Fruit fly (Drosophila melanogaster) whole organism, adult: Measurements from ENCODE around the gene Muted.

Experiments
- CG11617 ChIP-seq: fragments of 200-800 bp; sonication (Bioruptor generic); optimal IDR thresholded peaks from 2 replicates; lab custom pipeline; 2017; ENCODE audit warnings: mild to moderate bottlenecking, missing biosample characterization, missing genetic modification reagents, missing genetic modification characterization
- CG12768 ChIP-seq: fragments of 200-800 bp; sonication (Bioruptor generic); optimal IDR thresholded peaks from 2 replicates; lab custom pipeline; 2017; ENCODE audit warnings: missing biosample characterization, missing genetic modification characterization, mild to moderate bottlenecking, moderate library complexity, missing genetic modification reagents
- CG14711 ChIP-seq: fragments of 200-800 bp; sonication (Bioruptor generic); optimal IDR thresholded peaks from 2 replicates; lab custom pipeline; 2018; ENCODE audit warnings: missing biosample characterization, mild to moderate bottlenecking, missing genetic modification characterization, moderate library complexity
- CG1620 ChIP-seq: fragments of 200-800 bp; sonication (Bioruptor generic); optimal IDR thresholded peaks from 2 replicates; lab custom pipeline; 2016; ENCODE audit warnings: missing biosample characterization, missing genetic modification characterization
- CG33017 ChIP-seq: fragments of 200-800 bp; sonication (Bioruptor generic); optimal IDR thresholded peaks from 2 replicates; lab custom pipeline; 2018; ENCODE audit warnings: missing biosample characterization, mild to moderate bottlenecking, missing genetic modification characterization, moderate library complexity
- CG5204 ChIP-seq: fragments of 200-800 bp; sonication (Bioruptor generic); optimal IDR thresholded peaks from 2 replicates; lab custom pipeline; 2016; ENCODE audit warnings: missing biosample characterization, missing genetic modification characterization
- CG7045 ChIP-seq: fragments of 200-800 bp; sonication (Bioruptor generic); optimal IDR thresholded peaks from 2 replicates; lab custom pipeline; 2017; ENCODE audit warnings: missing biosample characterization, mild to moderate bottlenecking, missing genetic modification characterization
- CG7101 ChIP-seq: fragments of 200-800 bp; sonication (Bioruptor generic); optimal IDR thresholded peaks from 2 replicates; lab custom pipeline; 2018; ENCODE audit warnings: missing biosample characterization, mild to moderate bottlenecking, missing genetic modification characterization, moderate library complexity
- Clk ChIP-seq: fragments of 200-800 bp; sonication (Bioruptor generic); optimal IDR thresholded peaks from 2 replicates; lab custom pipeline; 2017; ENCODE audit warnings: missing biosample characterization, missing genetic modification characterization
- Crg-1 ChIP-seq: fragments of 200-800 bp; sonication (Bioruptor generic); optimal IDR thresholded peaks from 2 replicates; lab custom pipeline; 2016; ENCODE audit warnings: missing biosample characterization, missing genetic modification characterization
- Hr96 ChIP-seq: fragments of 200-800 bp; sonication (Bioruptor generic); optimal IDR thresholded peaks from 2 replicates; lab custom pipeline; 2016; ENCODE audit warnings: missing biosample characterization, missing genetic modification characterization
- Mnt ChIP-seq: fragments of 200-800 bp; sonication (Bioruptor generic); optimal IDR thresholded peaks from 2 replicates; lab custom pipeline; 2016; ENCODE audit warnings: missing biosample characterization, mild to moderate bottlenecking, missing genetic modification characterization
- bab1 ChIP-seq: fragments of 200-800 bp; sonication (Bioruptor generic); optimal IDR thresholded peaks from 3 replicates; lab custom pipeline; 2019; ENCODE audit warnings: missing biosample characterization, mild to moderate bottlenecking, missing genetic modification characterization, moderate library complexity
- cic ChIP-seq: fragments of 200-800 bp; sonication (Bioruptor generic); optimal IDR thresholded peaks from 2 replicates; lab custom pipeline; 2017; ENCODE audit warnings: missing biosample characterization, mild to moderate bottlenecking, missing genetic modification characterization, moderate library complexity
- cnc ChIP-seq, 2 experiments: fragments of >200 bp; optimal IDR thresholded peaks; 2 replicates each; lab custom pipeline; 2017
- kay ChIP-seq: fragments of 200-800 bp; sonication (Bioruptor generic); peaks from one replicate; lab custom pipeline; 2016; ENCODE audit warnings: missing biosample characterization, missing genetic modification characterization, borderline replicate concordance
- ovo ChIP-seq: fragments of 200-800 bp; sonication (Bioruptor generic); optimal IDR thresholded peaks from 2 replicates; lab custom pipeline; 2016; ENCODE audit warnings: missing biosample characterization, missing genetic modification characterization
- pad ChIP-seq: fragments of 200-800 bp; sonication (Bioruptor generic); optimal IDR thresholded peaks from 3 replicates; lab custom pipeline; 2017; ENCODE audit warnings: missing biosample characterization, missing genetic modification characterization, mild to moderate bottlenecking, moderate library complexity, missing genetic modification reagents
- tj ChIP-seq: fragments of 200-800 bp; sonication (Bioruptor generic); optimal IDR thresholded peaks from 3 replicates; lab custom pipeline; 2017; ENCODE audit warnings: missing biosample characterization, mild to moderate bottlenecking, missing genetic modification characterization, moderate library complexity
- toe ChIP-seq: fragments of 200-800 bp; sonication (Bioruptor generic); optimal IDR thresholded peaks from 2 replicates; lab custom pipeline; 2016; ENCODE audit warnings: missing biosample characterization, missing genetic modification characterization

Gene Muted

DNA sequence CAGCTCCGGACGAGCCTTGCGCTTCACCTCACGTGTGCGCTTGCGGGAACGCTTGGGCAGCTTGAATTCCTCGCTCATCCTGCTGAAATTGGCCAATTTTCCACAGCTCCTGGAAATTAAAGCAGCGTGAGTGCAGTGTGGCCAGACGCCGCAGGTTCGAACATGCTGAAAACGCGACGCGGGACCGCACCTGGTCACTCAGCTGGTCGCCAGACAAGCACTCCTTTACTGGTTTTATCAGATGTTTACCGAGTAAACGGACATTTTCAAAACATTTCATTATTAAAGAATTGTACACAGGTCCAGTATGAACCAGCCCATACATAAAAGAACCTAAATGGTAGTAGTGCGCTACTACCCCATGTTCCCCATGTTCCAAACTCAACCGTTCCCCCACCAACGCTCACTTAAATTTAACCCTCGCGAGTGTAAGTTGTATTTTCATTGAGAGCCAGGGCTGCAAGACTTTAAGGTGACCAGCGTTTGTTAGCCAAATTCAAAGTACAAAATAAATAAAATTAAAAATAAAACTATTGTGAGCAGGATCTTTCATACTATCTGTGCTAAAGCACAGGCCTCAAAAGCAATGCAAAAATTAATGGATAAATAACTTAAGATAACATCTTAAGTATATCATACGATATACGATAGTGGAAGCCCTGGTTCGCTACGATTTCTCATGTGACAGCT is at the start of gene Muted, which contains the start of the genes JMJD6 and CG7071:
Gene Muted (plus strand): TSS at position 403 of the 690 bp plus-strand sequence.
Gene JMJD6 (minus strand): TSS at position 154 of the 690 bp plus-strand sequence.
Gene CG7071 (plus strand): TSS at position 403 of the 690 bp plus-strand sequence.
- peak; percentile 90 for TF ChIP-seq CG7045
- TF ChIP-seq CG7101 (tag; lab: Kevin White, UChicago): peak; percentile 95
- no peak for TF ChIP-seq cnc (optimal IDR thresholded peaks at IDR 0.05; lab: Kevin White, UChicago)
- TF ChIP-seq CG12768 (GFP tag; lab: Kevin White, UChicago): peak; percentile 92
- TF ChIP-seq cic (GFP tag; lab: Kevin White, UChicago): peak; percentile 80
- TF ChIP-seq CG14711: peak; percentile 88
- TF ChIP-seq CG5204: no peak
- TF ChIP-seq toe (GFP tag; lab: Kevin White, UChicago): peak; percentile 96
- no peak for TF ChIP-seq kay
- TF ChIP-seq ovo (GFP tag; lab: Kevin White, UChicago): peak; percentile 84
- TF ChIP-seq tj (GFP tag; lab: Kevin White, UChicago): peak; percentile 78
- peak; percentile 91 for TF ChIP-seq CG11617 (GFP tag; lab: Kevin White, UChicago)
- TF ChIP-seq CG33017 (tag; lab: Kevin White, UChicago): peak; percentile 90
- peak; percentile 90 for TF ChIP-seq Clk (GFP tag; lab: Kevin White, UChicago)
- TF ChIP-seq Mnt (GFP tag; lab: Kevin White, UChicago): peak; percentile 86
- TF ChIP-seq bab1 (GFP tag; lab: Kevin White, UChicago): peak; percentile 94
- peak; percentile 96 for TF ChIP-seq CG1620 (GFP tag; lab: Kevin White, UChicago)
- peak; percentile 88 for TF ChIP-seq Crg-1 (GFP tag; lab: Kevin White, UChicago)
- peak; percentile 86 for TF ChIP-seq Hr96
- peak; percentile 84 for TF ChIP-seq pad (GFP tag; lab: Kevin White, UChicago)

- TF ChIP-seq cic (GFP tag; lab: Kevin White, UChicago) (no peak), Mnt (GFP tag; lab: Kevin White, UChicago) (no peak), CG14711 (no peak), CG12768 (GFP tag; lab: Kevin White, UChicago) (no peak), CG1620 (GFP tag; lab: Kevin White, UChicago) (no peak), Clk (GFP tag; lab: Kevin White, UChicago) (no peak), CG11617 (GFP tag; lab: Kevin White, UChicago) (no peak), kay (no peak), Crg-1 (GFP tag; lab: Kevin White, UChicago) (no peak)
These were observed 38.4 kb upstream of the Muted start, which contains the start of gene CG34377 for dm6 chr3R:22323994-22324393. Gene CG34377 (minus strand): TSS chr3R:22324094.

- TF ChIP-seq CG33017 (tag; lab: Kevin White, UChicago) (no peak), Mnt (GFP tag; lab: Kevin White, UChicago) (no peak), ovo (GFP tag; lab: Kevin White, UChicago) (no peak), CG11617 (GFP tag; lab: Kevin White, UChicago) (no peak), Clk (GFP tag; lab: Kevin White, UChicago) (no peak), cic (GFP tag; lab: Kevin White, UChicago) (no peak)
These were observed 37.7 kb upstream of the Muted start for dm6 chr3R:22324736-22325135.

DNA sequence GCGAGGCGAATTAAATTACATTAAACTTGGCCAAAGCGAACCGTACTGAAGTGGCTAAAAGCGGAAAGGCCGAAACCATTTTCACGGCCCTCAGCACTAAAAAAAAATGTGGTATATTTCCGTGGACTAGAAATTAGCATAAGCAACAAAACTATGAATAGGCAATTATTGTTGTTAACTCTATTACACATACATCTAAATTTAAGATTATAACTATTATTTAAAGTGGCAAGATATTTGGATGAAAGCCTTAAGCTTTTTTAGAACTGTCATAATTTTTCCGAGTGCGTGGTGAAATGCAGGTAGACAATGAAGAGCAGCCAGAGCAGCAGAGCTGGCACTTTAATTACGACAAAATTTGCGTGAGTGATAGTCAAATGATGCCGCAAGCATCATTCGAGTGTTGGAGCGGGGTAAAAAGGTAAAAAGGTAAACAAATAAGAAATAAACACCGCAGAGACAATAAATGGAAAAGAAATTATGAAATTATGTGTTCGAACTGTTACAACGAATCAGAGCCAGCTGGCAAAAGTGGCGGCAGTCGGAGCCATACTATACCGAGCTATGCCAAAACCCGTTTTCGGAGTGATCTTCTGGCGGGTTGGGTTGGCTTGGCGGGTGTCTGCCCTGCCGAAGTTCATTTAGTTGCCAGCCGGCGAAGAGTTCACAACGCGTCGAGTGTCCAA is 33.6 kb upstream of the Muted start, which contains the start of gene CG7080:
Gene CG7080 (plus strand): TSS at position 636 of the 686 bp plus-strand sequence.
- TF ChIP-seq Crg-1 (GFP tag; lab: Kevin White, UChicago): no peak
- no peak for TF ChIP-seq bab1 (GFP tag; lab: Kevin White, UChicago)
- no peak for TF ChIP-seq toe (GFP tag; lab: Kevin White, UChicago)
- TF ChIP-seq CG1620 (GFP tag; lab: Kevin White, UChicago): no peak
- no peak for TF ChIP-seq CG33017 (tag; lab: Kevin White, UChicago)
- no peak for TF ChIP-seq cic (GFP tag; lab: Kevin White, UChicago)
- TF ChIP-seq Mnt (GFP tag; lab: Kevin White, UChicago): no peak
- TF ChIP-seq tj (GFP tag; lab: Kevin White, UChicago): no peak
- TF ChIP-seq Hr96: no peak
- TF ChIP-seq CG5204: no peak
- no peak for TF ChIP-seq CG7045
- TF ChIP-seq Clk (GFP tag; lab: Kevin White, UChicago): no peak
- no peak for TF ChIP-seq CG12768 (GFP tag; lab: Kevin White, UChicago)
- TF ChIP-seq kay: no peak
- TF ChIP-seq ovo (GFP tag; lab: Kevin White, UChicago): no peak
- TF ChIP-seq CG7101 (tag; lab: Kevin White, UChicago): no peak

- no peak for TF ChIP-seq cnc (optimal IDR thresholded peaks at IDR 0.05; lab: Kevin White, UChicago)
- no peak for TF ChIP-seq CG7045
- TF ChIP-seq Clk (GFP tag; lab: Kevin White, UChicago): no peak
- TF ChIP-seq Mnt (GFP tag; lab: Kevin White, UChicago): no peak
These were observed 31.8 kb upstream of the Muted start, which contains the start of gene CG33721 for dm6 chr3R:22330512-22331119. Gene CG33721 (plus strand): TSS chr3R:22331069.
